Worm (Caenorhabditis elegans): Measurements from ENCODE around the gene F58A4.6.

Gene F58A4.6

DNA sequence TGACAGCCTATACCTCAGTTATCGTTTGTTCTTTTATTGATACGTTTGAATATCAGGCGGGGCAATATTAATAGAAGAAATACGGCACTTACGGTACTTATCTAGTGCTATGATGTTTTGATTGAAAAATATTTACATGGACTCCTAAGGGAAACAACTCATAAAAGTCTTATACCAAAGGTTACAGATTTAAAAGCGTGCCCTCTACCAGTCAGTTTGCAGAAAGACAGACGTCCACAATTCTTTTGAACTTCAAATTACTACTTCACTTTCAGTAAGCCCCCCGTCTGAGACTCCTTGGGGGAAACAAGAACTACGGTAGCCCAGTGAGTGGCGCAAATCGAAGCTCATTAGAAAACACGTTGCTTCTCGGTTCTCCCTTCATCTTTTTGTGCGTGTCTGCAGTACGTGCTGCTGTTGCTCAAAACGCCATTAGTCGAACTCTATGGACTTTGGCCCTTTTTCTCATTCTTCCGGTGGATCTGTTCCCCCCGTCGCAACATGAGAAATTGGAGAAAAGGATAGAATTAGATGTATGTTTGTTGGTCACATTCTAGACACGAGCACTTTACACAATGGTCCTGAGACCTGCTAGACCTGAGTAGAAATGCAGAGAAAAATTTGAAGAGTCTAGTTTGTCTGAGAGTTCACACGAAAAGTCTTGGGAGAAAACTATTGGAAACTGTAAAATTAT, 48.1 kb downstream of the F58A4.6 start:
- no peak for TF ChIP-seq flt-1 (GFP tag; IDR thresholded peaks at IDR 0.05)
- TF ChIP-seq cog-1 (tag; optimal IDR thresholded peaks at IDR 0.05), result no peak
- no peak for TF ChIP-seq ztf-23 (GFP tag; IDR thresholded peaks at IDR 0.05)
- TF ChIP-seq med-1 (GFP tag; optimal IDR thresholded peaks at IDR 0.05; ENCODE audit: insufficient read depth), result no peak
- no peak for TF ChIP-seq ztf-29 (GFP tag; IDR thresholded peaks at IDR 0.05)
- TF ChIP-seq T22C8.4 (GFP tag; IDR thresholded peaks at IDR 0.05), result no peak
- TF ChIP-seq klf-2 (GFP tag; conservative IDR thresholded peaks at IDR 0.05), result no peak
- no peak for TF ChIP-seq tab-1 (GFP tag; IDR thresholded peaks at IDR 0.05)
- TF ChIP-seq ref-1 (GFP tag; conservative IDR thresholded peaks at IDR 0.05), result no peak

DNA sequence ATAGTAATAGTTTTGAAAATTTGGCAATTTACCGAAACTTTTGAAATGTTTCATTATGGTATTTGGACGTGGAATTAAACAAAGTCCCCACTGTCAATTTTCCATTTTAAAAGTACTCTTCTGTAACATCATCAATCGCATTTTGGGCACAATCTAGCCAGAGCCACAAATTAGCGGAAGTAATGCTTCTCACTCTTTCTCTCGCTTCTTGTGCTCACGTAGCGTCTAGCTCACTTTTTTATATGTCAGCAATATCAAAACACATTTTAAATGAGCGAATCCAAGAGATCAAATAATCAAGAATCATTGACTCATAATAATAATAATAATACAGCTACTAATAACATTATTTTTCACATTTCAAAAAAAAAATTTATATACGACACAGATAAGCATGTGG, 49.7 kb downstream of the F58A4.6 start:
- TF ChIP-seq ref-1 (GFP tag; conservative IDR thresholded peaks at IDR 0.05), result no peak
- TF ChIP-seq klf-2 (GFP tag; conservative IDR thresholded peaks at IDR 0.05), result no peak
- no peak for TF ChIP-seq ztf-23 (GFP tag; IDR thresholded peaks at IDR 0.05)
- no peak for TF ChIP-seq flt-1 (GFP tag; IDR thresholded peaks at IDR 0.05)
- no peak for TF ChIP-seq med-1 (GFP tag; optimal IDR thresholded peaks at IDR 0.05; ENCODE audit: insufficient read depth)
- no peak for TF ChIP-seq ztf-29 (GFP tag; IDR thresholded peaks at IDR 0.05)
- no peak for TF ChIP-seq cog-1 (tag; optimal IDR thresholded peaks at IDR 0.05)

DNA sequence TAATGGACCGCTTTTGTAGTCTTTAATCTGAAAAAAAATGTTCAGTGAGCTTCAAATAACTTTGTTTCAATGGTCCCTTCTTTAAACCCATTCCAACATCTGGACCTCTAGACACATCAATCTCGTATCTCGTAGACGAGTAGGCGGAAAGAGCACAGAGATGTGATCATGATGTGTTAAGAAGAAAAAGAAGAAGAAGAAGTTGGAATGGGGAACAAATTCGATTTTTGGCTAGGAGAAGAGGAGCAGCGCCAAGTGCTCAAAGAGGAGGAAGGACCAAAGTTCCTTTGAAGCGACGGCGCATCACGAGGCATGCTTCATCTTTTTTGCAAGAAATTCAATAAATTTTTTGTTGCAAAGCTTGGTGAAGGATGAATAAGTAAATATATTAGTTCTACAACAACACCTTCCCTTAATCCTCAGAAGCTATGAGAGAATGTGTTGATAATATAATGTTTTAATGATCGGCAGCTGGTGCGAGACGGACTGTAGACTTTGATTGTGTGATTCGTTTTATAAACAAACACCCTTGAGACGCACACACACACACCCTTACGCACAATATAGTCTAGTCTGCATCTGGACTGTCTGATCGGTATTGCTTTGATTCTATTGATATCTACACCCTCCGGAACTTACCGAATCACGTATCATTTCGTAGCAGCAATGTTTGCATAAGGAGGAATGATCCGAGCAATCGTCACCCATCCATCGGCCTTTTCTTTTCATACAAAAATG, 50.4 kb downstream of the F58A4.6 start:
- TF ChIP-seq T22C8.4 (GFP tag; IDR thresholded peaks at IDR 0.05), result no peak

Measured in whole organism, midembryonic.